Worm (Caenorhabditis elegans) whole organism, L3 larva: ENCODE measurements around the gene F19B10.3.

Source experiments
- R02D3.7 ChIP-seq: fragments of 150-350 bp; optimal IDR thresholded peaks from 2 replicates; lab custom pipeline; 2014; ENCODE audit warnings: missing biosample characterization, missing genetic modification characterization
- ceh-16 ChIP-seq: sonication (generic microtip); optimal IDR thresholded peaks from 2 replicates; lab custom pipeline; 2017; ENCODE audit warnings: missing biosample characterization, missing genetic modification characterization
- ceh-28 ChIP-seq: fragments of 150-350 bp; optimal IDR thresholded peaks from 2 replicates; lab custom pipeline; 2014; ENCODE audit warnings: missing biosample characterization, missing genetic modification reagents, missing genetic modification characterization
- ceh-82 ChIP-seq: fragments of 150-350 bp; optimal IDR thresholded peaks from 2 replicates; lab custom pipeline; 2014; ENCODE audit warnings: missing biosample characterization, missing genetic modification characterization
- daf-12 ChIP-seq: fragments of 150-350 bp; optimal IDR thresholded peaks from 2 replicates; lab custom pipeline; 2014; ENCODE audit warnings: missing biosample characterization, missing genetic modification reagents, missing genetic modification characterization
- egl-5 ChIP-seq: fragments of 150-350 bp; optimal IDR thresholded peaks from 2 replicates; lab custom pipeline; 2017; ENCODE audit warnings: missing biosample characterization, missing genetic modification reagents, missing genetic modification characterization, inconsistent platforms
- elt-1 ChIP-seq: fragments of 150-350 bp; optimal IDR thresholded peaks from 2 replicates; lab custom pipeline; 2014; ENCODE audit warnings: missing biosample characterization, missing genetic modification characterization
- elt-2 ChIP-seq: sonication (generic microtip); optimal IDR thresholded peaks from 2 replicates; lab custom pipeline; 2016; ENCODE audit warnings: missing genetic modification reagents, mild to moderate bottlenecking, missing genetic modification characterization, missing compliant biosample characterization
- elt-3 ChIP-seq, 3 experiments: fragments of 150-350 bp in 1 of 3; sonication (generic microtip) in 2 of 3; optimal IDR thresholded peaks; 2 replicates in 2 of 3; 4 replicates in 1 of 3; lab custom pipeline; 2014 to 2017; ENCODE audit warnings: missing biosample characterization in 3 of 3, missing genetic modification characterization in 3 of 3
- eor-1 ChIP-seq, 2 experiments: fragments of 150-350 bp; optimal IDR thresholded peaks; 2 replicates each; lab custom pipeline; 2014 to 2018; ENCODE audit warnings: missing biosample characterization in 2 of 2, missing genetic modification characterization in 2 of 2
- fkh-10 ChIP-seq: sonication (generic microtip); optimal IDR thresholded peaks from 2 replicates; lab custom pipeline; 2017; ENCODE audit warnings: missing biosample characterization, missing genetic modification reagents, missing genetic modification characterization
- fos-1 ChIP-seq: fragments of 150-350 bp; optimal IDR thresholded peaks from 2 replicates; lab custom pipeline; 2014; ENCODE audit warnings: missing biosample characterization, missing genetic modification characterization
- hmg-11 ChIP-seq: sonication (generic microtip); optimal IDR thresholded peaks from 2 replicates; lab custom pipeline; 2016; ENCODE audit warnings: missing genetic modification characterization, missing compliant biosample characterization
- lin-15B ChIP-seq: fragments of 150-350 bp; optimal IDR thresholded peaks from 2 replicates; lab custom pipeline; 2014; ENCODE audit warnings: missing biosample characterization, missing genetic modification characterization
- lin-39 ChIP-seq: fragments of 150-350 bp; optimal IDR thresholded peaks from 2 replicates; lab custom pipeline; 2018; ENCODE audit warnings: missing biosample characterization, missing genetic modification reagents, missing genetic modification characterization
- lsy-12 ChIP-seq: sonication (generic microtip); optimal IDR thresholded peaks from 2 replicates; lab custom pipeline; 2016; ENCODE audit warnings: mild to moderate bottlenecking, missing genetic modification characterization, missing compliant biosample characterization
- mml-1 ChIP-seq: fragments of 150-350 bp; sonication (generic microtip); optimal IDR thresholded peaks from 3 replicates; lab custom pipeline; 2014; ENCODE audit warnings: missing biosample characterization, missing genetic modification characterization
- nfya-1 ChIP-seq: sonication (generic microtip); optimal IDR thresholded peaks from 2 replicates; lab custom pipeline; 2017; ENCODE audit warnings: missing genetic modification characterization, mild to moderate bottlenecking, missing compliant biosample characterization, antibody characterized with exemption, moderate library complexity; ENCODE audit not compliant: insufficient read depth
- nhr-12 ChIP-seq: fragments of 150-350 bp; optimal IDR thresholded peaks from 2 replicates; lab custom pipeline; 2014; ENCODE audit warnings: missing biosample characterization, missing genetic modification characterization
- nhr-23 ChIP-seq: fragments of 150-350 bp; optimal IDR thresholded peaks from 2 replicates; lab custom pipeline; 2014; ENCODE audit warnings: missing biosample characterization, missing genetic modification reagents, missing genetic modification characterization
- nhr-25 ChIP-seq: sonication (generic microtip); optimal IDR thresholded peaks from 2 replicates; lab custom pipeline; 2017; ENCODE audit warnings: missing biosample characterization, missing genetic modification characterization
- nhr-28 ChIP-seq: fragments of 150-350 bp; optimal IDR thresholded peaks from 2 replicates; lab custom pipeline; 2014; ENCODE audit warnings: missing biosample characterization, missing genetic modification characterization
- nhr-43 ChIP-seq: sonication (generic microtip); optimal IDR thresholded peaks from 2 replicates; lab custom pipeline; 2016; ENCODE audit warnings: mild to moderate bottlenecking, missing genetic modification characterization, missing compliant biosample characterization; ENCODE audit not compliant: poor library complexity, severe bottlenecking
- pha-4 ChIP-seq: fragments of 150-350 bp; optimal IDR thresholded peaks from 2 replicates; lab custom pipeline; 2014; ENCODE audit warnings: missing biosample characterization, missing genetic modification reagents, missing genetic modification characterization
- pqm-1 ChIP-seq: fragments of 150-350 bp; optimal IDR thresholded peaks from 2 replicates; lab custom pipeline; 2017; ENCODE audit warnings: missing biosample characterization, missing genetic modification characterization, inconsistent platforms
- sea-2 ChIP-seq: fragments of 150-350 bp; sonication (generic microtip); optimal IDR thresholded peaks from 4 replicates; lab custom pipeline; 2014; ENCODE audit warnings: missing biosample characterization, missing genetic modification reagents, missing genetic modification characterization
- skn-1 ChIP-seq: fragments of 150-350 bp; optimal IDR thresholded peaks from 2 replicates; lab custom pipeline; 2014; ENCODE audit warnings: missing biosample characterization, missing genetic modification characterization
- snpc-4 ChIP-seq: fragments of 150-350 bp; optimal IDR thresholded peaks from 2 replicates; lab custom pipeline; 2014; ENCODE audit warnings: missing biosample characterization, missing genetic modification characterization
- unc-39 ChIP-seq: sonication (generic microtip); optimal IDR thresholded peaks from 4 replicates; lab custom pipeline; 2017; ENCODE audit warnings: missing biosample characterization, missing genetic modification characterization
- unc-62 ChIP-seq: fragments of 150-350 bp; sonication (generic microtip); optimal IDR thresholded peaks from 4 replicates; lab custom pipeline; 2014; ENCODE audit warnings: missing biosample characterization, missing genetic modification reagents, missing genetic modification characterization
- zag-1 ChIP-seq: fragments of 150-350 bp; optimal IDR thresholded peaks from 2 replicates; lab custom pipeline; 2014; ENCODE audit warnings: missing biosample characterization, missing genetic modification characterization
- ztf-11 ChIP-seq: fragments of 150-350 bp; optimal IDR thresholded peaks from 2 replicates; lab custom pipeline; 2014; ENCODE audit warnings: missing biosample characterization, missing genetic modification characterization
- ztf-4 ChIP-seq: fragments of 150-350 bp; optimal IDR thresholded peaks from 2 replicates; lab custom pipeline; 2014; ENCODE audit warnings: missing biosample characterization, missing genetic modification characterization

The F19B10.3 gene

ce11 chrII:3681365-3682083 lies 17.0 kb downstream of the F19B10.3 start, which contains the start of gene F19B10.10:
Gene F19B10.10, minus strand, starts transcription at chrII:3681415.
- TF ChIP-seq sea-2 (GFP tag; lab: Kevin White, UChicago) (no peak), skn-1 (tag; lab: Kevin White, UChicago) (no peak), R02D3.7 (no peak), egl-5 (tag; lab: Kevin White, UChicago) (no peak)

ce11 chrII:3682770-3683234 lies 18.2 kb downstream of the F19B10.3 start, which contains the start of gene F19B10.1:
Gene F19B10.1, plus strand, starts transcription at chrII:3683184.
- TF ChIP-seq unc-62 (peak; percentile 63), elt-1 (tag; lab: Kevin White, UChicago) (peak; percentile 44), sea-2 (GFP tag; lab: Kevin White, UChicago) (no peak), nhr-25 (tag; lab: Kevin White, UChicago) (peak; percentile 85), fkh-10 (GFP tag; lab: Kevin White, UChicago) (no peak), R02D3.7 (peak; percentile 74), elt-3 (tag; optimal IDR thresholded peaks at IDR 0.05; lab: Kevin White, UChicago) (no peak), egl-5 (tag; lab: Kevin White, UChicago) (peak; percentile 34), daf-12 (tag; lab: Kevin White, UChicago) (no peak), lin-15B (tag; lab: Kevin White, UChicago) (peak; percentile 65), nhr-12 (tag; lab: Kevin White, UChicago) (no peak), lin-39 (tag; lab: Kevin White, UChicago) (peak; percentile 45), pha-4 (tag; lab: Kevin White, UChicago) (peak; percentile 81), nhr-43 (tag; lab: Kevin White, UChicago) (peak; percentile 50), nhr-23 (tag; lab: Kevin White, UChicago) (peak; percentile 65), snpc-4 (tag; lab: Kevin White, UChicago) (peak; percentile 62), elt-2 (tag; lab: Kevin White, UChicago) (peak; percentile 70), nfya-1 (tag; lab: Kevin White, UChicago) (peak; percentile 81)
- TF ChIP-seq, all 47 proteins: peak for 13

ce11 chrII:3684487-3685067 lies 20.0 kb downstream of the F19B10.3 start:
- TF ChIP-seq ztf-4 (tag; lab: Kevin White, UChicago) = no peak
- no peak for TF ChIP-seq nhr-25 (tag; lab: Kevin White, UChicago)
- TF ChIP-seq daf-12 (tag; lab: Kevin White, UChicago) = no peak
- peak; percentile 46 for TF ChIP-seq pqm-1 (tag; lab: Kevin White, UChicago)
- no peak for TF ChIP-seq nhr-28 (tag; lab: Kevin White, UChicago)
- TF ChIP-seq ceh-16 = no peak
- TF ChIP-seq ztf-11 = no peak
- TF ChIP-seq fos-1 = no peak
- no peak for TF ChIP-seq egl-5 (tag; lab: Kevin White, UChicago)
- no peak for TF ChIP-seq ceh-82 (tag; lab: Kevin White, UChicago)
- no peak for TF ChIP-seq nhr-43 (tag; lab: Kevin White, UChicago)
- peak; percentile 87 for TF ChIP-seq elt-2 (tag; lab: Kevin White, UChicago)
- no peak for TF ChIP-seq lin-15B (tag; lab: Kevin White, UChicago)
- TF ChIP-seq elt-3 (tag; optimal IDR thresholded peaks at IDR 0.05; lab: Kevin White, UChicago) = no peak
- no peak for TF ChIP-seq lsy-12 (tag; lab: Kevin White, UChicago)
- no peak for TF ChIP-seq hmg-11
- no peak for TF ChIP-seq unc-62
- peak; percentile 83 for TF ChIP-seq ceh-28 (tag; lab: Kevin White, UChicago)
- TF ChIP-seq zag-1 = no peak
- TF ChIP-seq unc-39 (tag; lab: Kevin White, UChicago) = no peak
- no peak for TF ChIP-seq sea-2 (GFP tag; lab: Kevin White, UChicago)
- TF ChIP-seq nfya-1 (tag; lab: Kevin White, UChicago) = no peak
- no peak for TF ChIP-seq mml-1 (tag; lab: Kevin White, UChicago)
- TF ChIP-seq eor-1 (tag; optimal IDR thresholded peaks at IDR 0.05; lab: Kevin White, UChicago) = no peak
- TF ChIP-seq, all 47 proteins: peak for 3
